Fruit fly (Drosophila melanogaster): ENCODE results near the gene CG11755.

The CG11755 gene

DNA sequence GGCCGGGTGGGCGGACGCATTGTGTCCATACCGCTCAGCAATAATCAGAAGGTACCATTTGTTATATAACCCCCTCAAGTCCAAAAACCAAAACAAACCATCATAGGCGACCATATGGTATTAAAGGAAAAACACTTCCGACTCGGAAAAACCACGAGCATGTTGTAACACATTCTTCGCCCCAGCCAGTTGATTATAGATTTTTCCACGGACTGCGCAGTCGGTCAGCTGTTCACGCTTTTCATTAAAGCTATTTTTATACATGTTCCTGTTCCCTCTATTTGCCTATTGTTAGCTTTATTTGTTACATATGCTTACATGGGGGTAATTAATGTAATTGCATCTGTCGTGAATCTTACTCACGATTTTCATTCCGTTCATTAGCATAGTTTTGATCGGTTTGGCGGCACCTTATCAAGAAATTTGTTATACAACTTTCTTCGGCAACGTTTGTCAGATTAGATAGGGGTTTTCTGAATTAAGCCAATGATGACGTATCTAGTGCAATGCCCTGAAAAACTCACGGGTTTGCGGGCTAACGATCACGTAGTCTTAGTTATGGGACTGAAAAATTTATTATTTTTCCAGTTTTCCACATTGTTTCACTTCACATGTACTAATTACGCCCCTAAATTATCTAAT lies 11.9 kb upstream of the CG11755 start:
- TF ChIP-seq HLH106 (tag; optimal IDR thresholded peaks at IDR 0.05) (no peak), CrebA (GFP tag; optimal IDR thresholded peaks at IDR 0.05; ENCODE audit: borderline replicate concordance) (no peak), Vsx2 (GFP tag; optimal IDR thresholded peaks at IDR 0.05; ENCODE audit: partially characterized antibody) (no peak)

DNA sequence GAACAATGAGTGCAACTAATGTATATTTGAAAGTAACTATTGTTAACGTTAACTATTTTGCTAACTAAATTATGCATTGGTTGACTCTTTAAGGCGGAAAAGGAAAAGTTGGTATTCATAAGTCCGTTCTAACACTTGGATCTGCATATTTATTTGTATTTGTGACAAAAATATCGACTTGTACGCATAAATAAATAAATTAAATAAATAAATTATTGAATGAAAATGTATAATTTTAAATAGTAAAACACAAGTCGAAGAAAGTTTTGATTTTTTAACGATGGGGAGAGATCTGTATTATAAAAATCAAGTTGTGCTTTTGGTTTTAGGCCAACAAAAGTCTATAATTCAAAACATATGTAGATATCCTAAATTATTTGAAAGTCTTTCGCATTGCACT lies 9.1 kb upstream of the CG11755 start, which contains the start of gene CG8036:
TSS of gene CG8036 (plus strand) at position 301 of the 400 bp plus-strand sequence.
- TF ChIP-seq br (GFP tag; optimal IDR thresholded peaks at IDR 0.05) (no peak), Vsx2 (GFP tag; optimal IDR thresholded peaks at IDR 0.05; ENCODE audit: partially characterized antibody) (no peak), HLH106 (tag; optimal IDR thresholded peaks at IDR 0.05) (no peak), brk (GFP tag; optimal IDR thresholded peaks at IDR 0.05) (no peak), usp (GFP tag; optimal IDR thresholded peaks at IDR 0.05) (no peak), GATAd (GFP tag; optimal IDR thresholded peaks at IDR 0.05) (no peak), pan (optimal IDR thresholded peaks at IDR 0.05) (no peak), foxo (GFP tag; optimal IDR thresholded peaks at IDR 0.05) (no peak), Dif (GFP tag; optimal IDR thresholded peaks at IDR 0.05; ENCODE audit: partially characterized antibody) (no peak), Hnf4 (GFP tag; optimal IDR thresholded peaks at IDR 0.05) (no peak)

DNA sequence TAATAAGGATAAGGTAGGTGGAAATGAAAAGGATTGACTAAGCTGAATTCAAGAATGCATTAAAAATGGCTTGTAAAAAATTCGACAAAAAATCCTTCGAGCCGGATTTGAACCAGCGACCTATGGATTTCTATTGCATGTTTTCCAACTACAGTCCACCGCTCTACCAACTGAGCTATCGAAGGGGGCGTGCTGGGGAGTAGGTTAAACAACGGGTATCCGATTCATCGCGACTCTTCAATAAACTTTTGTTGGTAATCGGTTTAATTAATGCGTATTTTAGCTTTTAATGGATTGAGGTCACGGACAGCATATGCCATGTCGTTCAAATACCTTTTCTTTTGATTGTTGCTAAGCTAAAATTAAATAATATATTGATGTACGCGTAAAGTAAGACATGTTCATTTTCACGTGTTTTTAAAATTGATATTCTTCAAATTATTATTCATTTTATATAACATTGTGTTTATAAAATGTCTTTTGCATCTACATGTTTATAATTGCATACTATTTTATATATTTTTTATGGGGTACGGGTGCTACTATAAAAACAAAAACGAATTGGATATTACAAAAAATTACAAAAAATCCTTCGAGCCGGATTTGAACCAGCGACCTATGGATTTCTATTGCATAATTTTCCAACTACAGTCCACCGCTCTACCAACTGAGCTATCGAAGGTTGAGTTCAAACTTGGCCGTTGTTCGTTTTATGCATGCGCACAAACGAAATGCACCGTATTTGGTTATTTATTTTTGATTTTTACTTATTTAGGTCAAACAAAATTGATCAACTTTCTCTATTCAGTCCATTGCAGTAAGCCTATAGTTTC lies 8.5 kb upstream of the CG11755 start:
- TF ChIP-seq Sp1 (GFP tag; optimal IDR thresholded peaks at IDR 0.05) = no peak
- TF ChIP-seq dl (GFP tag; optimal IDR thresholded peaks at IDR 0.05; ENCODE audit: insufficient read depth in 1 of 2, partially characterized antibody in 2 of 2) = peak in 1 of 2 experiments; percentile 4

DNA sequence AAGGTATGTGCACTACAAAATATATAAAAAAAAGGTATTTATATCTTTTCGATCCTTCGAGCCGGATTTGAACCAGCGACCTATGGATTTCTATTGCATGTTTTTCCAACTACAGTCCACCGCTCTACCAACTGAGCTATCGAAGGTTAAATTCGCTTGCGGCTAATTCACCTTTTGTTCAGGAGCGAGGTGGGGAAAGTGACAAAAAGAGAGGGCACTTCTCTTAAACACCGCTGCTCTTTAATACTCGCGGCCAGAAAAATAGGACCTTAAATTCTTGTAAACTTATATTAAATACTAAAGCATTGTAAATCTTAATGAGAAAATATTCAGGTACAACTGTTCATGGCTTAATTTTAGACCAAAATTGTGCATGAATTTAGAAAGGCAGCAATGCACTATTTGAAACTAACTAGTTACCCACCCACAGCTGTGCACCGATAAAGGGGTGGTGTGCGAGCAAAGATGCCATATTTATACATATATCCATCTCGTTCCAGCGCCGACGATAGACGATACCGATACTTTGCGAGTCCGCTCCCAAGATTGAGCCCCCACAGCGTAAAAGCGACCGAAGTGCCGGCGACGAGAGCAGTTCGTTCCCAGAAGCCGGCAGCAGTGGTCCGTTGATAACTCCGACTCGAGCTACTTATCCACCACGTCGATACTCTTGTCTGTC lies 7.5 kb upstream of the CG11755 start:
- TF ChIP-seq Hr83 (GFP tag; optimal IDR thresholded peaks at IDR 0.05; ENCODE audit: poor library complexity, severe bottlenecking) (peak; percentile 10), psq (GFP tag; optimal IDR thresholded peaks at IDR 0.05) (peak; percentile 94), OdsH (GFP tag; optimal IDR thresholded peaks at IDR 0.05) (peak; percentile 99), Myc (optimal IDR thresholded peaks at IDR 0.05) (peak; percentile 17), h (GFP tag; optimal IDR thresholded peaks at IDR 0.05) (peak; percentile 99), br (GFP tag; optimal IDR thresholded peaks at IDR 0.05) (peak; percentile 98), Abd-B (GFP tag; optimal IDR thresholded peaks at IDR 0.05) (no peak), Dfd (GFP tag; optimal IDR thresholded peaks at IDR 0.05) (no peak), sv (GFP tag; optimal IDR thresholded peaks at IDR 0.05) (peak; percentile 96), Vsx2 (GFP tag; optimal IDR thresholded peaks at IDR 0.05; ENCODE audit: partially characterized antibody) (no peak), N (GFP tag; optimal IDR thresholded peaks at IDR 0.05) (no peak), pan (optimal IDR thresholded peaks at IDR 0.05) (no peak), Hr78 (GFP tag; optimal IDR thresholded peaks at IDR 0.05) (no peak), Jra (GFP tag; optimal IDR thresholded peaks at IDR 0.05) (peak; percentile 95), brk (GFP tag; optimal IDR thresholded peaks at IDR 0.05) (peak; percentile 96), woc (GFP tag; optimal IDR thresholded peaks at IDR 0.05) (peak; percentile 98), Rel (GFP tag; optimal IDR thresholded peaks at IDR 0.05) (peak; percentile 88), Rel (tag; optimal IDR thresholded peaks at IDR 0.05) (peak; percentile 86), Hnf4 (GFP tag; optimal IDR thresholded peaks at IDR 0.05) (peak; percentile 97), CG9705 (GFP tag; optimal IDR thresholded peaks at IDR 0.05) (peak; percentile 92), tai (GFP tag; optimal IDR thresholded peaks at IDR 0.05) (no peak), CrebA (GFP tag; optimal IDR thresholded peaks at IDR 0.05; ENCODE audit: borderline replicate concordance) (peak; percentile 96), GATAd (GFP tag; optimal IDR thresholded peaks at IDR 0.05) (no peak), rgr (GFP tag; optimal IDR thresholded peaks at IDR 0.05) (peak; percentile 98), dsf (GFP tag; optimal IDR thresholded peaks at IDR 0.05; ENCODE audit: borderline replicate concordance) (peak; percentile 85), lola (GFP tag; optimal IDR thresholded peaks at IDR 0.05) (no peak), sage (GFP tag; optimal IDR thresholded peaks at IDR 0.05) (peak; percentile 95), foxo (GFP tag; optimal IDR thresholded peaks at IDR 0.05) (peak; percentile 92 to 99), usp (GFP tag; optimal IDR thresholded peaks at IDR 0.05) (no peak), dl (GFP tag; optimal IDR thresholded peaks at IDR 0.05; ENCODE audit: insufficient read depth in 1 of 2, partially characterized antibody in 2 of 2) (peak in 1 of 2 experiments; percentile 16), Dif (GFP tag; optimal IDR thresholded peaks at IDR 0.05; ENCODE audit: partially characterized antibody) (peak; percentile 80), Sp1 (GFP tag; optimal IDR thresholded peaks at IDR 0.05) (peak; percentile 97), jim (GFP tag; optimal IDR thresholded peaks at IDR 0.05) (no peak), dmrt93B (GFP tag; optimal IDR thresholded peaks at IDR 0.05) (peak; percentile 89), HLH106 (tag; optimal IDR thresholded peaks at IDR 0.05) (peak; percentile 96), fru (GFP tag; optimal IDR thresholded peaks at IDR 0.05) (peak; percentile 98), Mio (GFP tag; optimal IDR thresholded peaks at IDR 0.05) (peak; percentile 90), ey (GFP tag; optimal IDR thresholded peaks at IDR 0.05) (peak; percentile 98)
